Worm (Caenorhabditis elegans) whole organism, mixed stage, embryonic: Measurements from ENCODE around the gene F22F4.9.

Experiments used
- M03D4.4 ChIP-seq: sonication (generic microtip); optimal IDR thresholded peaks from 2 replicates; lab custom pipeline; 2017; ENCODE audit warnings: mild to moderate bottlenecking, missing genetic modification characterization, missing compliant biosample characterization
- bed-3 ChIP-seq: fragments of 200-800 bp; sonication (Bioruptor generic); optimal IDR thresholded peaks from 3 replicates; lab custom pipeline; 2018; ENCODE audit warnings: mild to moderate bottlenecking, missing genetic modification characterization, moderate library complexity, missing compliant biosample characterization
- blmp-1 ChIP-seq: fragments of 150-350 bp; optimal IDR thresholded peaks from 2 replicates; lab custom pipeline; 2014; ENCODE audit warnings: missing biosample characterization, missing genetic modification characterization
- ceh-39 ChIP-seq: fragments of 150-350 bp; optimal IDR thresholded peaks from 2 replicates; lab custom pipeline; 2014; ENCODE audit warnings: missing biosample characterization, missing genetic modification characterization
- ceh-43 ChIP-seq: fragments of 200-800 bp; sonication (Bioruptor generic); optimal IDR thresholded peaks from 2 replicates; lab custom pipeline; 2018; ENCODE audit warnings: mild to moderate bottlenecking, missing genetic modification characterization, moderate library complexity, missing compliant biosample characterization
- ceh-83 ChIP-seq: fragments of 200-800 bp; sonication (Bioruptor generic); optimal IDR thresholded peaks from 2 replicates; lab custom pipeline; 2018; ENCODE audit warnings: mild to moderate bottlenecking, missing genetic modification characterization, missing compliant biosample characterization
- ces-1 ChIP-seq: fragments of 150-350 bp; optimal IDR thresholded peaks from 2 replicates; lab custom pipeline; 2014; ENCODE audit warnings: missing biosample characterization, missing genetic modification reagents, missing genetic modification characterization
- cnd-1 ChIP-seq: fragments of 200-800 bp; sonication (Bioruptor generic); optimal IDR thresholded peaks from 2 replicates; lab custom pipeline; 2018; ENCODE audit warnings: mild to moderate bottlenecking, missing genetic modification characterization, missing compliant biosample characterization
- drap-1 ChIP-seq: fragments of 200-800 bp; sonication (Bioruptor generic); optimal IDR thresholded peaks from 3 replicates; lab custom pipeline; 2018; ENCODE audit warnings: mild to moderate bottlenecking, missing genetic modification characterization, missing compliant biosample characterization
- elt-1 ChIP-seq: sonication (generic microtip); optimal IDR thresholded peaks from 2 replicates; lab custom pipeline; 2017; ENCODE audit warnings: missing genetic modification characterization, mild to moderate bottlenecking, missing compliant biosample characterization, antibody characterized with exemption, moderate library complexity, borderline replicate concordance; ENCODE audit not compliant: insufficient read depth
- elt-3 ChIP-seq: fragments of 150-350 bp; optimal IDR thresholded peaks from 2 replicates; lab custom pipeline; 2014; ENCODE audit warnings: missing biosample characterization, missing genetic modification characterization
- flh-1 ChIP-seq: fragments of 200-800 bp; sonication (Bioruptor generic); optimal IDR thresholded peaks from 2 replicates; lab custom pipeline; 2018; ENCODE audit warnings: mild to moderate bottlenecking, missing genetic modification characterization, moderate library complexity, missing compliant biosample characterization
- ham-2 ChIP-seq: fragments of 200-800 bp; sonication (Bioruptor generic); optimal IDR thresholded peaks from 2 replicates; lab custom pipeline; 2018; ENCODE audit warnings: mild to moderate bottlenecking, missing genetic modification characterization, missing compliant biosample characterization
- hlh-1 ChIP-seq: fragments of 150-350 bp; optimal IDR thresholded peaks from 2 replicates; lab custom pipeline; 2014; ENCODE audit warnings: missing biosample characterization, missing genetic modification reagents, missing genetic modification characterization
- lin-13 ChIP-seq: fragments of 150-350 bp; optimal IDR thresholded peaks from 2 replicates; lab custom pipeline; 2014; ENCODE audit warnings: missing biosample characterization, missing genetic modification characterization
- lin-32 ChIP-seq: fragments of 200-800 bp; sonication (Bioruptor generic); optimal IDR thresholded peaks from 2 replicates; lab custom pipeline; 2018; ENCODE audit warnings: mild to moderate bottlenecking, missing genetic modification characterization, missing compliant biosample characterization
- lsy-2 ChIP-seq: fragments of 150-350 bp; optimal IDR thresholded peaks from 2 replicates; lab custom pipeline; 2014; ENCODE audit warnings: missing biosample characterization, missing genetic modification characterization
- mab-5 ChIP-seq: fragments of 150-350 bp; optimal IDR thresholded peaks from 2 replicates; lab custom pipeline; 2014; ENCODE audit warnings: missing biosample characterization, missing genetic modification characterization
- mep-1 ChIP-seq: fragments of 150-350 bp; optimal IDR thresholded peaks from 2 replicates; lab custom pipeline; 2017; ENCODE audit warnings: missing biosample characterization, missing genetic modification reagents, missing genetic modification characterization, inconsistent platforms
- mls-2 ChIP-seq: sonication (generic microtip); optimal IDR thresholded peaks from 2 replicates; lab custom pipeline; 2016; ENCODE audit warnings: mild to moderate bottlenecking, missing genetic modification characterization, moderate library complexity, missing compliant biosample characterization
- nhr-12 ChIP-seq: fragments of 150-350 bp; optimal IDR thresholded peaks from 2 replicates; lab custom pipeline; 2014; ENCODE audit warnings: missing biosample characterization, missing genetic modification characterization
- nhr-2 ChIP-seq: fragments of 150-350 bp; optimal IDR thresholded peaks from 2 replicates; lab custom pipeline; 2014; ENCODE audit warnings: missing biosample characterization, missing genetic modification characterization
- nhr-237 ChIP-seq: fragments of 150-350 bp; optimal IDR thresholded peaks from 2 replicates; lab custom pipeline; 2014; ENCODE audit warnings: missing biosample characterization, missing genetic modification characterization
- nhr-28 ChIP-seq: fragments of 150-350 bp; optimal IDR thresholded peaks from 2 replicates; lab custom pipeline; 2014; ENCODE audit warnings: missing biosample characterization, missing genetic modification characterization
- nhr-76 ChIP-seq: sonication (generic microtip); optimal IDR thresholded peaks from 2 replicates; lab custom pipeline; 2017; ENCODE audit warnings: missing biosample characterization, missing genetic modification characterization
- pha-4 ChIP-seq: fragments of 150-350 bp; optimal IDR thresholded peaks from 2 replicates; lab custom pipeline; 2018; ENCODE audit warnings: missing biosample characterization, missing genetic modification reagents, missing genetic modification characterization
- sem-2 ChIP-seq: fragments of 200-800 bp; sonication (Bioruptor generic); optimal IDR thresholded peaks from 2 replicates; lab custom pipeline; 2018; ENCODE audit warnings: mild to moderate bottlenecking, missing genetic modification characterization, missing compliant biosample characterization
- snpc-4 ChIP-seq: fragments of 150-350 bp; optimal IDR thresholded peaks from 2 replicates; lab custom pipeline; 2014; ENCODE audit warnings: missing biosample characterization, missing genetic modification characterization
- sptf-1 ChIP-seq: sonication (generic microtip); optimal IDR thresholded peaks from 2 replicates; lab custom pipeline; 2017; ENCODE audit warnings: mild to moderate bottlenecking, missing genetic modification characterization, moderate library complexity, missing compliant biosample characterization
- tbx-8 ChIP-seq: fragments of 200-800 bp; sonication (Bioruptor generic); optimal IDR thresholded peaks from 2 replicates; lab custom pipeline; 2018; ENCODE audit warnings: mild to moderate bottlenecking, missing genetic modification characterization, moderate library complexity, missing compliant biosample characterization
- unc-120 ChIP-seq: sonication (generic microtip); optimal IDR thresholded peaks from 2 replicates; lab custom pipeline; 2017; ENCODE audit warnings: missing genetic modification characterization, missing compliant biosample characterization; ENCODE audit not compliant: poor library complexity, severe bottlenecking
- unc-39 ChIP-seq: fragments of 150-350 bp; optimal IDR thresholded peaks from 2 replicates; lab custom pipeline; 2014; ENCODE audit warnings: missing biosample characterization, missing genetic modification characterization
- unc-62 ChIP-seq: fragments of 150-350 bp; optimal IDR thresholded peaks from 2 replicates; lab custom pipeline; 2014; ENCODE audit warnings: missing biosample characterization, missing genetic modification reagents, missing genetic modification characterization
- zip-8 ChIP-seq: fragments of 150-350 bp; optimal IDR thresholded peaks from 2 replicates; lab custom pipeline; 2014; ENCODE audit warnings: missing biosample characterization, missing genetic modification characterization
- ztf-11 ChIP-seq: fragments of 150-350 bp; optimal IDR thresholded peaks from 2 replicates; lab custom pipeline; 2014; ENCODE audit warnings: missing biosample characterization, missing genetic modification characterization

Gene F22F4.9

DNA sequence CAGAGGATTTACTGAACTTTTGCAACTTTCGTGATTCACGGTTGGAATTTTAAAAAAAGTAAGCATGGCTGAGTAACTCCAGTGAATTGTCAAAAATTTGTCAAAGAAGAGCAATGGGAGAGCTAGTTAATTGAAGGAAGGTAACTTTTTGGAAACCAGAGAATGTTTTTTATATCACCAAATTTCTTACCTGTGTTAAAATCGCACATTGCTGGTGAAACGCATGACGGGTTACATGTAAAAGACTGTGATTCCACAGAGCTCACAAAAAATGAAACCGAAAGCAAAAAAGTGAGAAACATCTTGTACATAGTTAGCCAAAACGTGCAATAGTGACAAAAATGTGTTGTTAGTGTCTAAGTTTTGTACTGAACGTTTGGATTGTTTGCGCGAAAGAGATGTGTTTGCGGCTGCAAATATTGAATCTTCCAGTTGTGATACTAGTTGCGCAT, at the start of gene F22F4.9:
Gene F22F4.9 (minus strand): TSS at position 402 of the 452 bp plus-strand sequence.
- TF ChIP-seq cnd-1 (tag; lab: Kevin White, UChicago), result no peak
- no peak for TF ChIP-seq lsy-2 (tag; lab: Kevin White, UChicago)
- TF ChIP-seq tbx-8, result no peak
- no peak for TF ChIP-seq flh-1 (GFP tag; lab: Kevin White, UChicago)
- TF ChIP-seq bed-3 (GFP tag; lab: Kevin White, UChicago), result no peak
- no peak for TF ChIP-seq snpc-4
- TF ChIP-seq ceh-43 (GFP tag; lab: Kevin White, UChicago), result no peak
- TF ChIP-seq sptf-1 (tag; lab: Kevin White, UChicago), result no peak
- no peak for TF ChIP-seq M03D4.4 (tag; lab: Kevin White, UChicago)
- TF ChIP-seq mls-2 (tag; lab: Kevin White, UChicago), result no peak
- TF ChIP-seq pha-4, result no peak
- TF ChIP-seq nhr-237 (tag; lab: Kevin White, UChicago), result no peak
- TF ChIP-seq elt-1, result no peak
- TF ChIP-seq unc-39 (tag; lab: Kevin White, UChicago), result no peak
- TF ChIP-seq mep-1 (tag; lab: Kevin White, UChicago), result no peak
- TF ChIP-seq ces-1 (GFP tag; lab: Kevin White, UChicago), result no peak
- TF ChIP-seq mab-5 (tag; lab: Kevin White, UChicago), result no peak
- TF ChIP-seq ceh-39 (tag; lab: Kevin White, UChicago), result no peak
- no peak for TF ChIP-seq nhr-28

DNA sequence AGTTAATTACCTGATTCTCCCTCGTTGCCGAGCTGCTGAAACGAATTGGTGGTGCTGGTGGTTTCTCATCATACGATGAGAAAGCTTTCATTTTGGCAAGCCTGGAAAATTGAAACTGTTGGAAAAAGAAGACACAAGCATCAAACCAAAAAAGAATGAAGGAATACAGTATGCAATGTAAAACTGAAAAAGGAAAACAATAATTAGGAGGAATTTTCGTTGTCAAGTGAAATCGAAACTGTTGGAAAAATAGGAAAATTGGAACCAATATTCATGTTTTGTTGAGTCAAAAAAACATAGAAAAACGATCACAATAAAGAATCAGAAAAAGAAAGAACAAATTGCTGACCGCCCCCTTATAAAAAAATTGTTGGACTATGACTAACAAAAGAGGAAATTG, 49.2 kb upstream of the F22F4.9 start, which contains the start of gene pak-1:
Gene pak-1 (minus strand): TSS at position 101 of the 400 bp plus-strand sequence.
- TF ChIP-seq nhr-237 (tag; lab: Kevin White, UChicago), result no peak
- no peak for TF ChIP-seq mep-1 (tag; lab: Kevin White, UChicago)
- TF ChIP-seq elt-3 (tag; lab: Kevin White, UChicago), result no peak
- no peak for TF ChIP-seq ceh-39 (tag; lab: Kevin White, UChicago)
- no peak for TF ChIP-seq mab-5 (tag; lab: Kevin White, UChicago)
- no peak for TF ChIP-seq unc-39 (tag; lab: Kevin White, UChicago)
- no peak for TF ChIP-seq ceh-83 (GFP tag; lab: Kevin White, UChicago)
- no peak for TF ChIP-seq lin-32 (GFP tag; lab: Kevin White, UChicago)
- no peak for TF ChIP-seq blmp-1 (tag; lab: Kevin White, UChicago)
- TF ChIP-seq drap-1 (GFP tag; lab: Kevin White, UChicago), result no peak
- TF ChIP-seq, all 35 proteins: peak for 0

- TF ChIP-seq ceh-43 (GFP tag; lab: Kevin White, UChicago) (no peak), mep-1 (tag; lab: Kevin White, UChicago) (no peak), pha-4 (peak; percentile 3)
Measured at ce11 chrX:6043283-6043682, 44.0 kb upstream of the F22F4.9 start.

ce11 chrX:6041995-6042481, 42.7 kb upstream of the F22F4.9 start:
- TF ChIP-seq ceh-43 (GFP tag; lab: Kevin White, UChicago) (no peak), ham-2 (peak; percentile 73), zip-8 (tag; lab: Kevin White, UChicago) (no peak), ceh-83 (GFP tag; lab: Kevin White, UChicago) (no peak), nhr-28 (no peak), unc-120 (tag; lab: Kevin White, UChicago) (peak; percentile 58), nhr-76 (tag; lab: Kevin White, UChicago) (no peak), nhr-237 (tag; lab: Kevin White, UChicago) (peak; percentile 80), tbx-8 (no peak), M03D4.4 (tag; lab: Kevin White, UChicago) (no peak), nhr-12 (tag; lab: Kevin White, UChicago) (no peak), snpc-4 (no peak), mep-1 (tag; lab: Kevin White, UChicago) (no peak), mls-2 (tag; lab: Kevin White, UChicago) (no peak), pha-4 (no peak), drap-1 (GFP tag; lab: Kevin White, UChicago) (no peak), ces-1 (GFP tag; lab: Kevin White, UChicago) (no peak), nhr-2 (tag; lab: Kevin White, UChicago) (no peak), ceh-39 (tag; lab: Kevin White, UChicago) (no peak), ztf-11 (tag; lab: Kevin White, UChicago) (no peak), mab-5 (tag; lab: Kevin White, UChicago) (no peak), cnd-1 (tag; lab: Kevin White, UChicago) (no peak), unc-62 (GFP tag; lab: Kevin White, UChicago) (no peak), sptf-1 (tag; lab: Kevin White, UChicago) (no peak), hlh-1 (tag; lab: Kevin White, UChicago) (peak; percentile 62), flh-1 (GFP tag; lab: Kevin White, UChicago) (no peak), lsy-2 (tag; lab: Kevin White, UChicago) (no peak), unc-39 (tag; lab: Kevin White, UChicago) (no peak), elt-1 (no peak), elt-3 (tag; lab: Kevin White, UChicago) (peak; percentile 81), sem-2 (GFP tag; lab: Kevin White, UChicago) (no peak), blmp-1 (tag; lab: Kevin White, UChicago) (no peak), lin-32 (GFP tag; lab: Kevin White, UChicago) (no peak), lin-13 (tag; lab: Kevin White, UChicago) (no peak), bed-3 (GFP tag; lab: Kevin White, UChicago) (no peak)
